Fruit fly (Drosophila melanogaster) whole organism, embryonic: ENCODE measurements around the gene cic.

Experiments used
- BtbVII ChIP-seq: fragments of 200-800 bp; sonication (Bioruptor generic); optimal IDR thresholded peaks from 3 replicates; lab custom pipeline; 2017; ENCODE audit warnings: missing biosample characterization, mild to moderate bottlenecking, missing genetic modification characterization
- CG10209 ChIP-seq: fragments of 200-800 bp; sonication (Bioruptor generic); optimal IDR thresholded peaks from 3 replicates; lab custom pipeline; 2017; ENCODE audit warnings: missing biosample characterization, mild to moderate bottlenecking, missing genetic modification characterization, missing genetic modification reagents
- CG12155 ChIP-seq: fragments of 200-800 bp; sonication (Bioruptor generic); optimal IDR thresholded peaks from 3 replicates; lab custom pipeline; 2016; ENCODE audit warnings: missing biosample characterization, missing genetic modification characterization
- CG1603 ChIP-seq: fragments of 200-800 bp; sonication (Bioruptor generic); optimal IDR thresholded peaks from 2 replicates; lab custom pipeline; 2019; ENCODE audit warnings: missing biosample characterization, mild to moderate bottlenecking, missing genetic modification characterization, moderate library complexity
- CG1647 ChIP-seq: fragments of 200-800 bp; sonication (Bioruptor generic); optimal IDR thresholded peaks from 3 replicates; lab custom pipeline; 2016; ENCODE audit warnings: missing biosample characterization, missing genetic modification characterization
- CG16863 ChIP-seq: fragments of 200-800 bp; sonication (Bioruptor generic); optimal IDR thresholded peaks from 3 replicates; lab custom pipeline; 2016; ENCODE audit warnings: missing biosample characterization, missing genetic modification characterization
- CG2875 ChIP-seq: fragments of 200-800 bp; sonication (Bioruptor generic); optimal IDR thresholded peaks from 2 replicates; lab custom pipeline; 2017; ENCODE audit warnings: missing biosample characterization, mild to moderate bottlenecking, missing genetic modification characterization, missing genetic modification reagents
- CG31441 ChIP-seq: fragments of 200-800 bp; sonication (Bioruptor generic); IDR thresholded peaks from 2 replicates; pipeline ENCODE4 v1.3.6; 2022; ENCODE audit warnings: missing biosample characterization, missing genetic modification characterization
- CG32532 ChIP-seq: fragments of 200-800 bp; sonication (Bioruptor generic); IDR thresholded peaks from 2 replicates; pipeline ENCODE4 v1.3.6; 2022; ENCODE audit warnings: missing biosample characterization, missing genetic modification characterization
- CG34224 ChIP-seq: fragments of 200-800 bp; sonication (Bioruptor generic); IDR thresholded peaks from 3 replicates; pipeline ENCODE4 v1.3.6; 2022; ENCODE audit warnings: missing biosample characterization, missing genetic modification characterization; ENCODE audit not compliant: partially characterized antibody
- CG34376 ChIP-seq: fragments of 200-800 bp; sonication (Bioruptor generic); optimal IDR thresholded peaks from 2 replicates; lab custom pipeline; 2018; ENCODE audit warnings: missing biosample characterization, mild to moderate bottlenecking, missing genetic modification characterization
- CG42726 ChIP-seq: fragments of 200-800 bp; sonication (Bioruptor generic); IDR thresholded peaks from 2 replicates; pipeline ENCODE4 v1.3.6; 2022; ENCODE audit warnings: missing biosample characterization, missing genetic modification characterization; ENCODE audit not compliant: partially characterized antibody
- CG4360 ChIP-seq: fragments of 200-800 bp; sonication (Bioruptor generic); IDR thresholded peaks from 2 replicates; pipeline ENCODE4 v1.3.6; 2022; ENCODE audit warnings: missing biosample characterization, missing genetic modification characterization
- CG7963 ChIP-seq: fragments of 200-800 bp; sonication (Bioruptor generic); IDR thresholded peaks from 3 replicates; pipeline ENCODE4 v1.3.6; 2022; ENCODE audit warnings: missing biosample characterization, missing genetic modification characterization; ENCODE audit not compliant: partially characterized antibody
- CG8359 ChIP-seq: fragments of 200-800 bp; sonication (Bioruptor generic); optimal IDR thresholded peaks from 2 replicates; lab custom pipeline; 2017; ENCODE audit warnings: missing biosample characterization, mild to moderate bottlenecking, missing genetic modification characterization, borderline replicate concordance
- CG8765 ChIP-seq: fragments of 200-800 bp; sonication (Bioruptor generic); IDR thresholded peaks from 2 replicates; pipeline ENCODE4 v1.3.6; 2022; ENCODE audit warnings: missing biosample characterization, missing genetic modification characterization
- CrebB ChIP-seq: fragments of 200-800 bp; sonication (Bioruptor generic); optimal IDR thresholded peaks from 3 replicates; lab custom pipeline; 2018; ENCODE audit warnings: missing biosample characterization, mild to moderate bottlenecking, missing genetic modification characterization
- Hr3 ChIP-seq: fragments of 200-800 bp; sonication (Bioruptor generic); optimal IDR thresholded peaks from 3 replicates; lab custom pipeline; 2016; ENCODE audit warnings: missing biosample characterization, missing genetic modification characterization
- Mad ChIP-seq: fragments of 200-800 bp; sonication (Bioruptor generic); optimal IDR thresholded peaks from 2 replicates; lab custom pipeline; 2016; ENCODE audit warnings: missing biosample characterization, missing genetic modification characterization
- Mrtf ChIP-seq: fragments of 200-800 bp; sonication (Bioruptor generic); IDR thresholded peaks from 3 replicates; pipeline ENCODE4 v1.3.6; 2022; ENCODE audit warnings: missing biosample characterization, missing genetic modification characterization
- PHDP ChIP-seq: fragments of 200-800 bp; sonication (Bioruptor generic); optimal IDR thresholded peaks from 3 replicates; lab custom pipeline; 2018; ENCODE audit warnings: missing biosample characterization, mild to moderate bottlenecking, missing genetic modification characterization, moderate library complexity
- Ptx1 ChIP-seq: fragments of 200-800 bp; sonication (Bioruptor generic); IDR thresholded peaks from 2 replicates; pipeline ENCODE4 v1.3.6; 2022; ENCODE audit warnings: missing biosample characterization, missing genetic modification characterization
- Taf1 ChIP-seq: fragments of 200-800 bp; sonication (Bioruptor generic); IDR thresholded peaks from 2 replicates; pipeline ENCODE4 v1.3.6; 2022; ENCODE audit warnings: missing biosample characterization, missing genetic modification characterization
- Trl ChIP-seq, 3 experiments: fragments of >200 bp in 2 of 3; fragments of 200-800 bp in 1 of 3; sonication (Bioruptor generic) in 1 of 3; optimal IDR thresholded peaks; 2 replicates in 1 of 3; 3 replicates in 2 of 3; lab custom pipeline; 2016 to 2017; ENCODE audit warnings: missing biosample characterization in 1 of 3, missing genetic modification characterization in 1 of 3
- aop ChIP-seq: fragments of 200-800 bp; sonication (Bioruptor generic); IDR thresholded peaks from 2 replicates; pipeline ENCODE4 v1.3.6; 2022; ENCODE audit warnings: missing biosample characterization, missing genetic modification characterization
- bbx ChIP-seq: fragments of 200-800 bp; sonication (Bioruptor generic); IDR thresholded peaks from 2 replicates; pipeline ENCODE4 v1.3.6; 2022; ENCODE audit warnings: missing biosample characterization, missing genetic modification characterization; ENCODE audit not compliant: partially characterized antibody
- cad ChIP-seq: fragments of >200 bp; optimal IDR thresholded peaks from 2 replicates; lab custom pipeline; 2017; ENCODE audit warnings: missing biosample characterization, missing genetic modification characterization
- chinmo ChIP-seq: fragments of 200-800 bp; sonication (Bioruptor generic); IDR thresholded peaks from 4 replicates; pipeline ENCODE4 v1.3.6; 2022; ENCODE audit warnings: missing biosample characterization, missing genetic modification characterization; ENCODE audit not compliant: partially characterized antibody
- ci ChIP-seq: fragments of 200-800 bp; sonication (Bioruptor generic); IDR thresholded peaks from 3 replicates; pipeline ENCODE4 v1.3.6; 2022; ENCODE audit warnings: missing biosample characterization, missing genetic modification characterization
- dpn ChIP-seq, 2 experiments: fragments of 200-800 bp; sonication (Bioruptor generic); optimal IDR thresholded peaks; 3 replicates each; lab custom pipeline; 2016; ENCODE audit warnings: missing biosample characterization in 2 of 2, missing genetic modification characterization in 2 of 2
- gfzf ChIP-seq: fragments of 200-800 bp; sonication (Bioruptor generic); optimal IDR thresholded peaks from 2 replicates; lab custom pipeline; 2016; ENCODE audit warnings: missing biosample characterization, mild to moderate bottlenecking, missing genetic modification characterization, moderate library complexity
- gro ChIP-seq: fragments of 200-800 bp; sonication (Bioruptor generic); optimal IDR thresholded peaks from 2 replicates; lab custom pipeline; 2016; ENCODE audit warnings: missing biosample characterization, missing genetic modification characterization
- kni ChIP-seq: fragments of 200-800 bp; sonication (Bioruptor generic); optimal IDR thresholded peaks from 3 replicates; lab custom pipeline; 2017; ENCODE audit warnings: mild to moderate bottlenecking, missing biosample characterization, missing genetic modification reagents, missing genetic modification characterization
- lola ChIP-seq, 3 experiments: fragments of >200 bp in 2 of 3; fragments of 200-800 bp in 1 of 3; sonication (Bioruptor generic) in 1 of 3; optimal IDR thresholded peaks; 2 replicates each; lab custom pipeline; 2017 to 2019; ENCODE audit warnings: missing biosample characterization in 3 of 3, missing genetic modification characterization in 3 of 3, mild to moderate bottlenecking in 1 of 3, moderate library complexity in 1 of 3
- maf-S ChIP-seq: fragments of 200-800 bp; sonication (Bioruptor generic); optimal IDR thresholded peaks from 2 replicates; lab custom pipeline; 2016; ENCODE audit warnings: missing biosample characterization, missing genetic modification characterization
- phol ChIP-seq: fragments of 200-800 bp; sonication (Bioruptor generic); optimal IDR thresholded peaks from 3 replicates; lab custom pipeline; 2018; ENCODE audit warnings: missing biosample characterization, mild to moderate bottlenecking, missing genetic modification characterization, moderate library complexity
- pros ChIP-seq: fragments of 200-800 bp; sonication (Bioruptor generic); optimal IDR thresholded peaks from 3 replicates; lab custom pipeline; 2019; ENCODE audit warnings: missing biosample characterization, mild to moderate bottlenecking, missing genetic modification characterization, moderate library complexity
- psq ChIP-seq: fragments of 200-800 bp; sonication (Bioruptor generic); optimal IDR thresholded peaks from 2 replicates; lab custom pipeline; 2017; ENCODE audit warnings: missing biosample characterization, missing genetic modification characterization
- row ChIP-seq: fragments of 200-800 bp; sonication (Bioruptor generic); IDR thresholded peaks from 3 replicates; pipeline ENCODE4 v1.3.6; 2022; ENCODE audit warnings: missing biosample characterization, missing genetic modification characterization
- tll ChIP-seq, 2 experiments: fragments of 200-800 bp in 1 of 2; fragments of >200 bp in 1 of 2; sonication (Bioruptor generic) in 1 of 2; optimal IDR thresholded peaks; 2 replicates each; lab custom pipeline; 2017 to 2019; ENCODE audit warnings: missing biosample characterization in 2 of 2, missing genetic modification characterization in 2 of 2, mild to moderate bottlenecking in 1 of 2, moderate library complexity in 1 of 2
- tna ChIP-seq: fragments of 200-800 bp; sonication (Bioruptor generic); IDR thresholded peaks from 2 replicates; pipeline ENCODE4 v1.3.6; 2022; ENCODE audit warnings: missing biosample characterization, missing genetic modification characterization; ENCODE audit not compliant: partially characterized antibody
- trem ChIP-seq: fragments of 200-800 bp; optimal IDR thresholded peaks from 3 replicates; lab custom pipeline; 2019; ENCODE audit warnings: missing biosample characterization, mild to moderate bottlenecking, missing genetic modification characterization, moderate library complexity
- tx ChIP-seq: fragments of 200-800 bp; sonication (Bioruptor generic); optimal IDR thresholded peaks from 2 replicates; lab custom pipeline; 2016; ENCODE audit warnings: missing biosample characterization, missing genetic modification characterization
- zen2 ChIP-seq: fragments of 200-800 bp; sonication (Bioruptor generic); IDR thresholded peaks from 3 replicates; pipeline ENCODE4 v1.3.6; 2022; ENCODE audit warnings: missing biosample characterization, missing genetic modification characterization; ENCODE audit not compliant: partially characterized antibody

The cic gene

dm6 chr3R:20292880-20293491 is 40.4 kb downstream of the cic start (continued):
- 0 out of 4 replicates have a peak, but pooled peaks have one; percentile 71 for TF ChIP-seq chinmo (GFP tag; lab: Robert Waterston, UW)
- peak; percentile 86 for TF ChIP-seq kni (GFP tag; lab: Kevin White, UChicago)
- peak; percentile 81 for TF ChIP-seq pros (GFP tag; lab: Kevin White, UChicago)
- TF ChIP-seq zen2 = peak; percentile 24; the same call in 1 of the 3 replicates
- TF ChIP-seq tll (GFP tag; optimal IDR thresholded peaks at IDR 0.05; lab: Kevin White, UChicago) = peak in 1 of 2 experiments; percentile 87
- TF ChIP-seq phol (tag; lab: Kevin White, UChicago) = peak; percentile 52
- 0 out of 3 replicates have a peak, but pooled peaks have one; percentile 0 for TF ChIP-seq ci (GFP tag; lab: Robert Waterston, UW)
- 0 out of 2 replicates have a peak, but pooled peaks have one; percentile 2 for TF ChIP-seq CG8765 (GFP tag; lab: Robert Waterston, UW)
- 0 out of 3 replicates have a peak, but pooled peaks have one; percentile 23 for TF ChIP-seq CG34224 (GFP tag; lab: Robert Waterston, UW)
- no peak for TF ChIP-seq CG32532 (GFP tag; lab: Robert Waterston, UW)

- TF ChIP-seq row (GFP tag; lab: Robert Waterston, UW) (no peak), CG7963 (GFP tag; lab: Robert Waterston, UW) (no peak), CG12155 (GFP tag; lab: Kevin White, UChicago) (no peak), BtbVII (no peak), bbx (GFP tag; lab: Robert Waterston, UW) (0 out of 2 replicates have a peak, but pooled peaks have one; percentile 25), CG16863 (no peak), Trl (optimal IDR thresholded peaks at IDR 0.05; lab: Kevin White, UChicago) (no peak), Trl (GFP tag; optimal IDR thresholded peaks at IDR 0.05; lab: Kevin White, UChicago) (no peak), zen2 (0 out of 3 replicates have a peak, but pooled peaks have one; percentile 12), CG4360 (GFP tag; lab: Robert Waterston, UW) (peak; percentile 77), tx (GFP tag; lab: Kevin White, UChicago) (no peak), Mrtf (GFP tag; lab: Robert Waterston, UW) (no peak), gro (GFP tag; lab: Kevin White, UChicago) (no peak), Ptx1 (GFP tag; lab: Robert Waterston, UW) (no peak), aop (GFP tag; lab: Robert Waterston, UW) (no peak), lola (GFP tag; optimal IDR thresholded peaks at IDR 0.05; lab: Kevin White, UChicago) (no peak), CG31441 (GFP tag; lab: Robert Waterston, UW) (no peak), CG1603 (tag; lab: Kevin White, UChicago) (no peak)
Measured at dm6 chr3R:20293661-20294060, 41.1 kb downstream of the cic start.

- TF ChIP-seq psq (GFP tag; lab: Kevin White, UChicago) (no peak), CG34376 (GFP tag; lab: Kevin White, UChicago) (peak; percentile 26)
Measured at dm6 chr3R:20304877-20305276, 52.3 kb downstream of the cic start, which contains the start of gene CG4367. Gene CG4367, minus strand, starts transcription at chr3R:20304977.

- no peak for TF ChIP-seq gfzf (GFP tag; lab: Kevin White, UChicago)
- no peak for TF ChIP-seq Hr3 (GFP tag; lab: Kevin White, UChicago)
- no peak for TF ChIP-seq CG10209 (GFP tag; lab: Kevin White, UChicago)
- TF ChIP-seq CG8359 = no peak
- no peak for TF ChIP-seq cad (GFP tag; lab: Kevin White, UChicago)
- no peak for TF ChIP-seq CG2875
- no peak for TF ChIP-seq dpn (GFP tag; optimal IDR thresholded peaks at IDR 0.05; lab: Kevin White, UChicago)
- TF ChIP-seq CG1647 (GFP tag; lab: Kevin White, UChicago) = no peak
- no peak for TF ChIP-seq CrebB (tag; lab: Kevin White, UChicago)
- TF ChIP-seq tna = no peak
- no peak for TF ChIP-seq Mad
- TF ChIP-seq PHDP (tag; lab: Kevin White, UChicago) = no peak
- no peak for TF ChIP-seq Taf1
- TF ChIP-seq maf-S = no peak
- TF ChIP-seq trem (tag; lab: Kevin White, UChicago) = no peak
- TF ChIP-seq CG42726 (GFP tag; lab: Robert Waterston, UW) = no peak
Measured at dm6 chr3R:20305852-20306251, 53.3 kb downstream of the cic start.
